Worm (Caenorhabditis elegans): ENCODE data around the gene srbc-34.

The srbc-34 gene

ce11 chrV:20212584-20212983, 6.5 kb downstream of the srbc-34 start, which contains the start of gene Y113G7B.12:
Gene Y113G7B.12 (minus strand): TSS chrV:20212684.
- peak; percentile 44 for TF ChIP-seq aha-1 (tag)
- TF ChIP-seq lin-1 (GFP tag; IDR thresholded peaks at IDR 0.05), result no peak
- TF ChIP-seq nhr-11 (tag; optimal IDR thresholded peaks at IDR 0.05), result no peak
- TF ChIP-seq ceh-44 (GFP tag; IDR thresholded peaks at IDR 0.05), result no peak

DNA sequence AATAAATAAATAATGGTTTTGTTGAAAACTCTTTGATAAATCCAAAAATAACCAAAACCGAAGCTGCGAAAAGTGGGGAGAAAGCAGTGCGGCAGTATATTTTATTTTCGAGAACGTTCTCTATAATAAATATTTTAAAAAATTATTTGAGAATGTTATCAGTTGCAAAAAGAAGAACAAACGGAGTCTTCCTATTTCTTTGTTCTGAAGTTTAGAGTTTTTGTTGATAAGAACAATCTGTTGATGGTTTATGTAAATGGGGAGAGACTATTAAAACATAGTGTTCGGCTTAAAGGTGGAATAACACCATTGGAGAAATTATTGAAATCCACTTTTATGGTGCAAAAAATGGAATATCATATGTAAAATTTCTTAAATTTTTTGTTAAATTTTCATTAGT, 7.0 kb downstream of the srbc-34 start:
- no peak for TF ChIP-seq ceh-20 (GFP tag; IDR thresholded peaks at IDR 0.05)
- no peak for TF ChIP-seq Y75B8A.6 (GFP tag; IDR thresholded peaks at IDR 0.05)
- TF ChIP-seq daf-16 (GFP tag; optimal IDR thresholded peaks at IDR 0.05), result no peak
- peak; percentile 79 for TF ChIP-seq daf-16 (tag; optimal IDR thresholded peaks at IDR 0.05)

- no peak for TF ChIP-seq madf-5 (GFP tag; IDR thresholded peaks at IDR 0.05)
- TF ChIP-seq ZK337.2 (GFP tag; IDR thresholded peaks at IDR 0.05), result no peak
- no peak for TF ChIP-seq zag-1 (tag; optimal IDR thresholded peaks at IDR 0.05)
- no peak for TF ChIP-seq ama-1 (optimal IDR thresholded peaks at IDR 0.05)
- no peak for TF ChIP-seq lsy-2 (tag; optimal IDR thresholded peaks at IDR 0.05)
- TF ChIP-seq zip-11 (GFP tag; IDR thresholded peaks at IDR 0.05), result no peak
- TF ChIP-seq Y48G9A.11 (GFP tag; IDR thresholded peaks at IDR 0.05), result no peak
- no peak for TF ChIP-seq daf-19 (GFP tag; conservative IDR thresholded peaks at IDR 0.05)
- TF ChIP-seq unc-62 (GFP tag; optimal IDR thresholded peaks at IDR 0.05 in 1 of 2), result no peak
- no peak for TF ChIP-seq unc-62 (tag; optimal IDR thresholded peaks at IDR 0.05)
- TF ChIP-seq hif-1 (tag; optimal IDR thresholded peaks at IDR 0.05), result no peak
- no peak for TF ChIP-seq nhr-10 (tag; optimal IDR thresholded peaks at IDR 0.05)
- TF ChIP-seq arid-1 (GFP tag; conservative IDR thresholded peaks at IDR 0.05), result no peak
- no peak for TF ChIP-seq nhr-42 (GFP tag; IDR thresholded peaks at IDR 0.05)
- no peak for TF ChIP-seq set-16 (GFP tag; IDR thresholded peaks at IDR 0.05)
- TF ChIP-seq T26A8.4 (GFP tag; IDR thresholded peaks at IDR 0.05), result no peak
- TF ChIP-seq rbr-2 (tag; optimal IDR thresholded peaks at IDR 0.05), result no peak
Observed at ce11 chrV:20215197-20215596, 9.1 kb downstream of the srbc-34 start, which contains the start of gene Y113G7B.11. Gene Y113G7B.11 (minus strand): TSS chrV:20215297.

DNA sequence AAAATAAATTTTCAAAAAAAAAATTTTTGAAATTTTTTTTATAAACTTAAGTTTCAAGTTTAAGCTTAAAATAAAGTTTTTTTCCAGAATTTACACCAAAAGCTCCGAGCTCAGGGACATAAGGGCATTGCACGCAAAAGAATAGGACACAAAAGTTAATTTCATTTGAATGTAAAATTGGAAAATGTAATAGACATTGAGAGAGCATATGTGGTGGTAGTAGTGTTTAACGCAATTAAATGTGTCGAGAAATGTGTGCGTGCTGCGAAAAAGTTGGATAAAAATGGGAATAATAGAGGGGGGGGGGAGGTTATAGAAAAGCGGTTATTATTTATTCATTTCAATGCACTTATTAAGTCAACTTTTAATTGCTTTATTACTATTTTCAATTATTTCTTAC, 14.5 kb downstream of the srbc-34 start:
- TF ChIP-seq zfp-3 (GFP tag; conservative IDR thresholded peaks at IDR 0.05) (no peak), dve-1 (tag; optimal IDR thresholded peaks at IDR 0.05; ENCODE audit: insufficient read depth) (no peak), ctbp-1 (GFP tag; IDR thresholded peaks at IDR 0.05) (no peak), mes-2 (tag; optimal IDR thresholded peaks at IDR 0.05; ENCODE audit: poor library complexity, severe bottlenecking) (no peak), nhr-102 (tag; optimal IDR thresholded peaks at IDR 0.05) (no peak), hmg-1.1 (GFP tag; IDR thresholded peaks at IDR 0.05) (no peak), nhr-6 (tag; optimal IDR thresholded peaks at IDR 0.05) (no peak), saeg-2 (GFP tag; IDR thresholded peaks at IDR 0.05) (no peak), zip-2 (tag; optimal IDR thresholded peaks at IDR 0.05) (no peak), cey-2 (tag; optimal IDR thresholded peaks at IDR 0.05; ENCODE audit: borderline replicate concordance, insufficient read depth) (no peak), dmd-9 (GFP tag; IDR thresholded peaks at IDR 0.05) (no peak), sdz-12 (GFP tag; optimal IDR thresholded peaks at IDR 0.05) (no peak), duxl-1 (tag; optimal IDR thresholded peaks at IDR 0.05; ENCODE audit: poor library complexity) (no peak), nhr-10 (tag; optimal IDR thresholded peaks at IDR 0.05) (no peak), unc-62 (GFP tag; optimal IDR thresholded peaks at IDR 0.05 in 1 of 2) (no peak), unc-62 (tag; optimal IDR thresholded peaks at IDR 0.05) (no peak)
